Fruit fly (Drosophila melanogaster): Measurements from ENCODE around the gene Mco4.

DNA sequence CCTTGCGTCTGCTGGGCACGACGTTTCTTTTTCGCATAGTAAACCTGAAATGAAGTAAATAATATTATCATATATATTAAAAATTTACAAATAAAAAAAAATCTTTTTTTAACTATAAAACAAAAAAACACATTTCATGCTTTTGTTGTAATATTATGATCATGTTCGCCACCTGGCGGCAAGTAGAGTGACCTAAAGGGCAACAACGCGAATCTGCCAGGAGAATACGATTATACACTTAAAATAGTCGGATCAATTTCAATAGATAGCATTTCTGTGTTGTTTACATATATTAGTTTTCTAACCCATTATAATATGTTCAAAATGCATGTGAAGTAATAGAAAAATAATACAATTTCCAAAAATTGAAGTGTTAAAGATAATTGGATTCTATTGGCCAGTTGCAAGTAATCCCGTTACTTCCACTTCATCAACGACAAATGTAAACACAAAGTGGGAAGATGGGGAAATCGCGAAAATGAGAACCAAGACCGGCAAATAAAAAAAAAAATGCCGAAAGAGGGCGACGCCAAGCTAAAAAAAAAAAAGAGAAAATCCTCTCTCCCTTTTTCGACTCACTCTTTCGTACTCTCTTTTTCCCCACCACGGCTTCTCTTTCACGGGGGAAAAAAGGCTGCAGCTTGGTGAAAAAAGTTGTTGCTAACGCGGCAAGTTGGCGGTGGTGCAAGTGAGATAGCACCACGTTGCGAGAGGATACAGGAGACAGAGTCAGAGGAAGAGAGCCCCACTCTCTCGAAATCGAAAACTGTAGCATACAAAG is 14.9 kb upstream of the Mco4 start:
- TF ChIP-seq pad (GFP tag; optimal IDR thresholded peaks at IDR 0.05) = no peak
- TF ChIP-seq CG5204 (GFP tag; optimal IDR thresholded peaks at IDR 0.05) = no peak
- no peak for TF ChIP-seq cic (GFP tag; optimal IDR thresholded peaks at IDR 0.05)

Data from whole organism, adult.